Worm (Caenorhabditis elegans) whole organism, early embryonic: ENCODE results near the gene nhr-145.

Experiments used
- ceh-13 ChIP-seq: fragments of 200-800 bp; sonication (Bioruptor generic); optimal IDR thresholded peaks from 2 replicates; lab custom pipeline; 2018; ENCODE audit warnings: mild to moderate bottlenecking, missing genetic modification characterization, missing compliant biosample characterization
- ceh-36 ChIP-seq: sonication (generic microtip); optimal IDR thresholded peaks from 2 replicates; lab custom pipeline; 2016; ENCODE audit warnings: missing genetic modification characterization, inconsistent platforms, missing compliant biosample characterization

DNA sequence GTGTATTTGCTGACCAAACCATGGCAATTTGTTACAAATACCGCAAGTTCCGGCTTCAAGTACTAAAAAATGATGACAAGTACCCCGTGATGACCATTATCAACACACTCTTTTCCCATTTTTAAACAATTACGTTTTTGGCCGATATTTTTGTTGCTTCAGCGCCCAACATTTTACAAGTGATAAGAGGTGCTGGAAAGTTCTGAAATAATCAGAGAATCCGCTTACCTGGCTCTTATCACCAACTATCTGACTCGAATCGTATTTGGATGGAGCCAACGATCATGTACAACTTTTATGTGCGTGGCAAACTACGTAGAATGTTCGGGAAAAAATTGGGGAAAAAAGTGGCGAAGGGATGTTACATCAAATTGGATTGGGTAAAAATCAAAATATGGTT is 34.2 kb upstream of the nhr-145 start:
- TF ChIP-seq ceh-13 (no peak), ceh-36 (tag; lab: Kevin White, UChicago) (no peak)
